Worm (Caenorhabditis elegans): ENCODE results near the gene srh-82.

DNA sequence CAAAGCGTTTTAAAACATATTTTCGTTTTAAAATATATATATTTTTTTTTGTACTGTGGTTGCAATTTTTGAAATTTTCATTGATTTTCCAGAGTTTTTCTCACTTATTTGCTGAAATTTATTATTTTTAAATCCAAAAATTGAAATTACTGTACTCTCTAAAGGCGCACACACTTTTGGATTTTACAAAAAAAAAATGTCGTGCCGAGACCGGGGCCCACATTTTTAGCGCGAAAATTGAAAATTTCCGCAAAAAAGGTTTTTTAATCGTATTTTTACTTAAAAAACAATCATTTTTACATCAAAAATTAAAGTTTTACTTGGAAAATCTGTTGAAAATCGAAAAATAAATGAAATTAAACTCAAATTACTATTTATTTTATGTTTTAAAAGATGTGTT lies 40.2 kb downstream of the srh-82 start:
- TF ChIP-seq lin-39 (tag; optimal IDR thresholded peaks at IDR 0.05) (no peak), nhr-76 (tag; optimal IDR thresholded peaks at IDR 0.05) (no peak), unc-62 (GFP tag; optimal IDR thresholded peaks at IDR 0.05) (no peak), ZK546.5 (tag; optimal IDR thresholded peaks at IDR 0.05) (no peak), unc-39 (tag; optimal IDR thresholded peaks at IDR 0.05) (no peak), nhr-28 (tag; optimal IDR thresholded peaks at IDR 0.05) (no peak), pha-4 (tag; optimal IDR thresholded peaks at IDR 0.05) (no peak), ama-1 (optimal IDR thresholded peaks at IDR 0.05) (no peak), ceh-82 (tag; optimal IDR thresholded peaks at IDR 0.05) (no peak), elt-2 (tag; optimal IDR thresholded peaks at IDR 0.05) (no peak)

Data from whole organism, L3 larva.